Fruit fly (Drosophila melanogaster) whole organism, embryonic: Measurements from ENCODE around the gene msn.

ENCODE experiments used
- Abd-B ChIP-seq: fragments of 200-800 bp; sonication (Bioruptor generic); optimal IDR thresholded peaks from 2 replicates; lab custom pipeline; 2018; ENCODE audit warnings: missing biosample characterization, mild to moderate bottlenecking, missing genetic modification characterization, moderate library complexity
- Aef1 ChIP-seq: fragments of 200-800 bp; sonication (Bioruptor generic); IDR thresholded peaks from 3 replicates; pipeline ENCODE4 v1.3.6; 2022; ENCODE audit warnings: missing biosample characterization, missing genetic modification characterization
- CG1024 ChIP-seq: fragments of 200-800 bp; sonication (Bioruptor generic); IDR thresholded peaks from 2 replicates; pipeline ENCODE4 v1.3.6; 2022; ENCODE audit warnings: missing biosample characterization, missing genetic modification characterization
- CG10366 ChIP-seq: fragments of 200-800 bp; sonication (Bioruptor generic); IDR thresholded peaks from 2 replicates; pipeline ENCODE4 v1.3.6; 2022; ENCODE audit warnings: missing biosample characterization, missing genetic modification characterization
- CG11696 ChIP-seq: fragments of 200-800 bp; sonication (Bioruptor generic); IDR thresholded peaks from 2 replicates; pipeline ENCODE4 v1.3.6; 2022; ENCODE audit warnings: missing biosample characterization, missing genetic modification characterization
- CG11723 ChIP-seq: fragments of 200-800 bp; sonication (Bioruptor generic); optimal IDR thresholded peaks from 2 replicates; lab custom pipeline; 2017; ENCODE audit warnings: missing biosample characterization, mild to moderate bottlenecking, missing genetic modification characterization
- CG12659 ChIP-seq: fragments of 200-800 bp; sonication (Bioruptor generic); optimal IDR thresholded peaks from 3 replicates; lab custom pipeline; 2017; ENCODE audit warnings: mild to moderate bottlenecking, missing biosample characterization, missing genetic modification reagents, missing genetic modification characterization
- CG14050 ChIP-seq: fragments of 200-800 bp; sonication (Bioruptor generic); IDR thresholded peaks from 3 replicates; pipeline ENCODE4 v1.3.6; 2022; ENCODE audit warnings: missing biosample characterization, missing genetic modification characterization
- CG15479 ChIP-seq: fragments of 200-800 bp; sonication (Bioruptor generic); optimal IDR thresholded peaks from 3 replicates; lab custom pipeline; 2019; ENCODE audit warnings: missing biosample characterization, mild to moderate bottlenecking, missing genetic modification characterization, moderate library complexity
- CG15696 ChIP-seq: fragments of 200-800 bp; sonication (Bioruptor generic); optimal IDR thresholded peaks from 2 replicates; lab custom pipeline; 2019; ENCODE audit warnings: missing biosample characterization, mild to moderate bottlenecking, missing genetic modification characterization, moderate library complexity
- CG1647 ChIP-seq: fragments of 200-800 bp; sonication (Bioruptor generic); optimal IDR thresholded peaks from 3 replicates; lab custom pipeline; 2016; ENCODE audit warnings: missing biosample characterization, missing genetic modification characterization
- CG17568 ChIP-seq: fragments of 200-800 bp; sonication (Bioruptor generic); optimal IDR thresholded peaks from 2 replicates; lab custom pipeline; 2018; ENCODE audit warnings: missing biosample characterization, mild to moderate bottlenecking, missing genetic modification characterization, moderate library complexity
- CG2129 ChIP-seq: fragments of 200-800 bp; sonication (Bioruptor generic); IDR thresholded peaks from 2 replicates; pipeline ENCODE4 v1.3.6; 2022; ENCODE audit warnings: missing biosample characterization, missing genetic modification characterization; ENCODE audit not compliant: partially characterized antibody
- CG3065 ChIP-seq: fragments of 200-800 bp; sonication (Bioruptor generic); optimal IDR thresholded peaks from 2 replicates; lab custom pipeline; 2016; ENCODE audit warnings: missing biosample characterization, missing genetic modification characterization
- CG4617 ChIP-seq: fragments of 200-800 bp; sonication (Bioruptor generic); optimal IDR thresholded peaks from 3 replicates; lab custom pipeline; 2016; ENCODE audit warnings: missing biosample characterization, missing genetic modification characterization, borderline replicate concordance
- CG4854 ChIP-seq: fragments of 200-800 bp; sonication (Bioruptor generic); optimal IDR thresholded peaks from 2 replicates; lab custom pipeline; 2016; ENCODE audit warnings: missing biosample characterization, missing genetic modification characterization, inconsistent platforms
- CG6765 ChIP-seq: fragments of 200-800 bp; sonication (Bioruptor generic); optimal IDR thresholded peaks from 3 replicates; lab custom pipeline; 2017; ENCODE audit warnings: missing biosample characterization, mild to moderate bottlenecking, missing genetic modification characterization
- CG7271 ChIP-seq: fragments of 200-800 bp; sonication (Bioruptor generic); optimal IDR thresholded peaks from 2 replicates; lab custom pipeline; 2018; ENCODE audit warnings: missing biosample characterization, mild to moderate bottlenecking, missing genetic modification characterization, moderate library complexity
- CG8089 ChIP-seq: fragments of 200-800 bp; sonication (Bioruptor generic); optimal IDR thresholded peaks from 3 replicates; lab custom pipeline; 2016; ENCODE audit warnings: missing biosample characterization, missing genetic modification characterization
- CG8281 ChIP-seq: fragments of 200-800 bp; sonication (Bioruptor generic); optimal IDR thresholded peaks from 2 replicates; lab custom pipeline; 2018; ENCODE audit warnings: missing biosample characterization, mild to moderate bottlenecking, missing genetic modification characterization, moderate library complexity
- CG8765 ChIP-seq: fragments of 200-800 bp; sonication (Bioruptor generic); IDR thresholded peaks from 2 replicates; pipeline ENCODE4 v1.3.6; 2022; ENCODE audit warnings: missing biosample characterization, missing genetic modification characterization
- CG9609 ChIP-seq: fragments of 200-800 bp; sonication (Bioruptor generic); optimal IDR thresholded peaks from 3 replicates; lab custom pipeline; 2016; ENCODE audit warnings: missing biosample characterization, missing genetic modification characterization
- ERR ChIP-seq: fragments of 200-800 bp; sonication (Bioruptor generic); optimal IDR thresholded peaks from 2 replicates; lab custom pipeline; 2016; ENCODE audit warnings: missing biosample characterization, missing genetic modification characterization
- Ets65A ChIP-seq: fragments of 200-800 bp; sonication (Bioruptor generic); peaks from one replicate; lab custom pipeline; 2016; ENCODE audit warnings: missing biosample characterization, missing genetic modification characterization
- Fer2 ChIP-seq: fragments of 200-800 bp; sonication (Bioruptor generic); optimal IDR thresholded peaks from 2 replicates; lab custom pipeline; 2018; ENCODE audit warnings: missing biosample characterization, mild to moderate bottlenecking, missing genetic modification characterization, moderate library complexity
- HLH54F ChIP-seq: fragments of 200-800 bp; sonication (Bioruptor generic); optimal IDR thresholded peaks from 3 replicates; lab custom pipeline; 2016; ENCODE audit warnings: missing biosample characterization, missing genetic modification characterization
- Hmx ChIP-seq: fragments of 200-800 bp; sonication (Bioruptor generic); optimal IDR thresholded peaks from 2 replicates; lab custom pipeline; 2016; ENCODE audit warnings: missing biosample characterization, missing genetic modification characterization
- Hr51 ChIP-seq, 2 experiments: fragments of 200-800 bp; sonication (Bioruptor generic); optimal IDR thresholded peaks; 2 replicates in 1 of 2; 3 replicates in 1 of 2; lab custom pipeline; 2016 to 2018; ENCODE audit warnings: missing biosample characterization in 2 of 2, missing genetic modification characterization in 2 of 2, mild to moderate bottlenecking in 1 of 2, moderate library complexity in 1 of 2
- MESR4 ChIP-seq: fragments of 200-800 bp; sonication (Bioruptor generic); optimal IDR thresholded peaks from 2 replicates; lab custom pipeline; 2018; ENCODE audit warnings: missing biosample characterization, mild to moderate bottlenecking, missing genetic modification characterization, moderate library complexity
- Poxn ChIP-seq: fragments of 200-800 bp; sonication (Bioruptor generic); IDR thresholded peaks from 2 replicates; pipeline ENCODE4 v1.3.6; 2022; ENCODE audit warnings: missing biosample characterization, missing genetic modification characterization
- ato ChIP-seq: fragments of 200-800 bp; sonication (Bioruptor generic); IDR thresholded peaks from 2 replicates; pipeline ENCODE4 v1.3.6; 2022; ENCODE audit warnings: missing biosample characterization, missing genetic modification characterization; ENCODE audit not compliant: partially characterized antibody
- chm ChIP-seq: fragments of 200-800 bp; sonication (Bioruptor generic); IDR thresholded peaks from 2 replicates; pipeline ENCODE4 v1.3.6; 2022; ENCODE audit warnings: missing biosample characterization, missing genetic modification characterization
- danr ChIP-seq: fragments of 200-800 bp; sonication (Bioruptor generic); IDR thresholded peaks from 2 replicates; pipeline ENCODE4 v1.3.6; 2022; ENCODE audit warnings: missing biosample characterization, missing genetic modification characterization
- dmrt99B ChIP-seq: fragments of 200-800 bp; sonication (Bioruptor generic); optimal IDR thresholded peaks from 2 replicates; lab custom pipeline; 2018; ENCODE audit warnings: missing biosample characterization, mild to moderate bottlenecking, missing genetic modification characterization, moderate library complexity
- en ChIP-seq: fragments of 200-800 bp; sonication (Bioruptor generic); optimal IDR thresholded peaks from 2 replicates; lab custom pipeline; 2016; ENCODE audit warnings: missing biosample characterization, missing genetic modification characterization
- fd96Cb ChIP-seq: fragments of 200-800 bp; sonication (Bioruptor generic); optimal IDR thresholded peaks from 2 replicates; lab custom pipeline; 2018; ENCODE audit warnings: missing biosample characterization, mild to moderate bottlenecking, missing genetic modification characterization, moderate library complexity
- ham ChIP-seq: fragments of 200-800 bp; sonication (Bioruptor generic); IDR thresholded peaks from 2 replicates; pipeline ENCODE4 v1.3.6; 2022; ENCODE audit warnings: missing biosample characterization, missing genetic modification characterization
- jumu ChIP-seq: fragments of 200-800 bp; sonication (Bioruptor generic); optimal IDR thresholded peaks from 3 replicates; lab custom pipeline; 2016; ENCODE audit warnings: missing biosample characterization, missing genetic modification characterization
- maf-S ChIP-seq: fragments of 200-800 bp; sonication (Bioruptor generic); optimal IDR thresholded peaks from 2 replicates; lab custom pipeline; 2016; ENCODE audit warnings: missing biosample characterization, missing genetic modification characterization
- nerfin-1 ChIP-seq: fragments of 200-800 bp; sonication (Bioruptor generic); optimal IDR thresholded peaks from 3 replicates; lab custom pipeline; 2019; ENCODE audit warnings: missing biosample characterization, mild to moderate bottlenecking, missing genetic modification characterization, moderate library complexity
- p53 ChIP-seq: fragments of 200-800 bp; sonication (Bioruptor generic); optimal IDR thresholded peaks from 2 replicates; lab custom pipeline; 2016; ENCODE audit warnings: missing biosample characterization, missing genetic modification characterization
- pnt ChIP-seq: fragments of 200-800 bp; sonication (Bioruptor generic); optimal IDR thresholded peaks from 3 replicates; lab custom pipeline; 2016; ENCODE audit warnings: missing biosample characterization, missing genetic modification characterization
- psq ChIP-seq: fragments of 200-800 bp; sonication (Bioruptor generic); optimal IDR thresholded peaks from 2 replicates; lab custom pipeline; 2017; ENCODE audit warnings: missing biosample characterization, missing genetic modification characterization
- sd ChIP-seq: fragments of 200-800 bp; sonication (Bioruptor generic); optimal IDR thresholded peaks from 3 replicates; lab custom pipeline; 2018; ENCODE audit warnings: missing biosample characterization, mild to moderate bottlenecking, missing genetic modification characterization, moderate library complexity
- stwl ChIP-seq: fragments of 200-800 bp; sonication (Bioruptor generic); optimal IDR thresholded peaks from 3 replicates; lab custom pipeline; 2018; ENCODE audit warnings: missing biosample characterization, mild to moderate bottlenecking, missing genetic modification characterization, moderate library complexity
- tio ChIP-seq: fragments of 200-800 bp; sonication (Bioruptor generic); optimal IDR thresholded peaks from 2 replicates; lab custom pipeline; 2017; ENCODE audit warnings: missing biosample characterization, missing genetic modification characterization, inconsistent platforms
- zf30C ChIP-seq: fragments of 200-800 bp; sonication (Bioruptor generic); optimal IDR thresholded peaks from 3 replicates; lab custom pipeline; 2018; ENCODE audit warnings: missing biosample characterization, mild to moderate bottlenecking, missing genetic modification characterization
- zfh1 ChIP-seq: fragments of 200-800 bp; sonication (Bioruptor generic); IDR thresholded peaks from 3 replicates; pipeline ENCODE4 v1.3.6; 2022; ENCODE audit warnings: missing biosample characterization, missing genetic modification characterization

Gene msn

dm6 chr3L:2585794-2586741 is at the start of gene msn (continued):
- TF ChIP-seq ham (no peak), CG1647 (no peak), Poxn (GFP tag; lab: Robert Waterston, UW) (no peak), psq (GFP tag; lab: Kevin White, UChicago) (no peak), jumu (GFP tag; lab: Kevin White, UChicago) (no peak), Aef1 (GFP tag; lab: Robert Waterston, UW) (no peak), Hr51 (GFP tag; optimal IDR thresholded peaks at IDR 0.05; lab: Kevin White, UChicago) (no peak), HLH54F (GFP tag; lab: Kevin White, UChicago) (no peak), p53 (no peak), Abd-B (GFP tag; lab: Kevin White, UChicago) (peak; percentile 20), CG11696 (GFP tag; lab: Robert Waterston, UW) (no peak), MESR4 (GFP tag; lab: Kevin White, UChicago) (peak; percentile 92), Ets65A (GFP tag; lab: Kevin White, UChicago) (no peak), nerfin-1 (tag; lab: Kevin White, UChicago) (peak; percentile 68), CG14050 (GFP tag; lab: Robert Waterston, UW) (no peak), CG10366 (GFP tag; lab: Robert Waterston, UW) (peak; percentile 18; the same call in 1 of the 2 replicates), maf-S (GFP tag; lab: Kevin White, UChicago) (no peak), CG4617 (GFP tag; lab: Kevin White, UChicago) (peak; percentile 59), CG17568 (no peak), danr (GFP tag; lab: Robert Waterston, UW) (no peak), CG2129 (no peak), Hmx (GFP tag; lab: Kevin White, UChicago) (no peak), CG11723 (peak; percentile 9), CG8281 (tag; lab: Kevin White, UChicago) (no peak), ato (peak; percentile 39; the same call in 1 of the 2 replicates), ERR (GFP tag; lab: Kevin White, UChicago) (peak; percentile 12), CG7271 (no peak), fd96Cb (tag; lab: Kevin White, UChicago) (no peak), CG4854 (GFP tag; lab: Kevin White, UChicago) (no peak), CG6765 (GFP tag; lab: Kevin White, UChicago) (no peak), CG9609 (GFP tag; lab: Kevin White, UChicago) (peak; percentile 4), pnt (GFP tag; lab: Kevin White, UChicago) (no peak), zfh1 (GFP tag; lab: Robert Waterston, UW) (peak; percentile 67), CG15479 (GFP tag; lab: Kevin White, UChicago) (peak; percentile 66), CG8089 (GFP tag; lab: Kevin White, UChicago) (no peak), CG1024 (GFP tag; lab: Robert Waterston, UW) (peak; percentile 5; the same call in 1 of the 2 replicates), tio (GFP tag; lab: Kevin White, UChicago) (no peak), CG3065 (GFP tag; lab: Kevin White, UChicago) (no peak), stwl (tag; lab: Kevin White, UChicago) (peak; percentile 59), en (no peak), Fer2 (tag; lab: Kevin White, UChicago) (no peak), dmrt99B (tag; lab: Kevin White, UChicago) (no peak), chm (GFP tag; lab: Robert Waterston, UW) (peak; percentile 85), zf30C (no peak), CG8765 (no peak), CG15696 (tag; lab: Kevin White, UChicago) (no peak), CG12659 (peak; percentile 86), sd (tag; lab: Kevin White, UChicago) (peak; percentile 64)
